Fruit fly (Drosophila melanogaster) whole organism, embryonic: ENCODE data around the gene lin-52.

Source experiments
- ATbp ChIP-seq: fragments of 200-800 bp; sonication (Bioruptor generic); optimal IDR thresholded peaks from 2 replicates; lab custom pipeline; 2017; ENCODE audit warnings: missing biosample characterization, mild to moderate bottlenecking, missing genetic modification characterization, missing genetic modification reagents
- Atf-2 ChIP-seq: fragments of 200-800 bp; sonication (Bioruptor generic); optimal IDR thresholded peaks from 2 replicates; lab custom pipeline; 2016; ENCODE audit warnings: missing biosample characterization, missing genetic modification characterization
- CG10543 ChIP-seq: fragments of 200-800 bp; sonication (Bioruptor generic); optimal IDR thresholded peaks from 3 replicates; lab custom pipeline; 2017; ENCODE audit warnings: missing biosample characterization, mild to moderate bottlenecking, missing genetic modification characterization, moderate library complexity
- CG11560 ChIP-seq: fragments of 200-800 bp; sonication (Bioruptor generic); IDR thresholded peaks from 3 replicates; pipeline ENCODE4 v1.3.6; 2022; ENCODE audit warnings: missing biosample characterization, missing genetic modification characterization
- CG12155 ChIP-seq: fragments of 200-800 bp; sonication (Bioruptor generic); optimal IDR thresholded peaks from 3 replicates; lab custom pipeline; 2016; ENCODE audit warnings: missing biosample characterization, missing genetic modification characterization
- CG12659 ChIP-seq: fragments of 200-800 bp; sonication (Bioruptor generic); optimal IDR thresholded peaks from 3 replicates; lab custom pipeline; 2017; ENCODE audit warnings: mild to moderate bottlenecking, missing biosample characterization, missing genetic modification reagents, missing genetic modification characterization
- CG13287 ChIP-seq: fragments of 200-800 bp; sonication (Bioruptor generic); IDR thresholded peaks from 2 replicates; pipeline ENCODE4 v1.3.6; 2022; ENCODE audit warnings: missing biosample characterization, missing genetic modification characterization; ENCODE audit not compliant: partially characterized antibody
- CG15073 ChIP-seq: fragments of 200-800 bp; sonication (Bioruptor generic); optimal IDR thresholded peaks from 2 replicates; lab custom pipeline; 2016; ENCODE audit warnings: missing biosample characterization, missing genetic modification characterization
- CG15479 ChIP-seq: fragments of 200-800 bp; sonication (Bioruptor generic); optimal IDR thresholded peaks from 3 replicates; lab custom pipeline; 2019; ENCODE audit warnings: missing biosample characterization, mild to moderate bottlenecking, missing genetic modification characterization, moderate library complexity
- CG18262 ChIP-seq: fragments of 200-800 bp; optimal IDR thresholded peaks from 3 replicates; lab custom pipeline; 2019; ENCODE audit warnings: missing biosample characterization, mild to moderate bottlenecking, missing genetic modification characterization, moderate library complexity
- CG2199 ChIP-seq: fragments of 200-800 bp; sonication (Bioruptor generic); IDR thresholded peaks from 3 replicates; pipeline ENCODE4 v1.3.6; 2022; ENCODE audit warnings: missing biosample characterization, missing genetic modification characterization
- CG2875 ChIP-seq: fragments of 200-800 bp; sonication (Bioruptor generic); optimal IDR thresholded peaks from 2 replicates; lab custom pipeline; 2017; ENCODE audit warnings: missing biosample characterization, mild to moderate bottlenecking, missing genetic modification characterization, missing genetic modification reagents
- CG30020 ChIP-seq: fragments of 200-800 bp; optimal IDR thresholded peaks from 2 replicates; lab custom pipeline; 2019; ENCODE audit warnings: missing biosample characterization, mild to moderate bottlenecking, missing genetic modification characterization, moderate library complexity
- CG30403 ChIP-seq: fragments of 200-800 bp; sonication (Bioruptor generic); optimal IDR thresholded peaks from 3 replicates; lab custom pipeline; 2016; ENCODE audit warnings: missing biosample characterization, missing genetic modification characterization
- CG31224 ChIP-seq: fragments of 200-800 bp; sonication (Bioruptor generic); IDR thresholded peaks from 2 replicates; pipeline ENCODE4 v1.3.6; 2022; ENCODE audit warnings: missing biosample characterization, missing genetic modification characterization
- CG3163 ChIP-seq: fragments of 200-800 bp; sonication (Bioruptor generic); optimal IDR thresholded peaks from 3 replicates; lab custom pipeline; 2016; ENCODE audit warnings: missing biosample characterization, missing genetic modification characterization
- CG42726 ChIP-seq: fragments of 200-800 bp; sonication (Bioruptor generic); IDR thresholded peaks from 2 replicates; pipeline ENCODE4 v1.3.6; 2022; ENCODE audit warnings: missing biosample characterization, missing genetic modification characterization; ENCODE audit not compliant: partially characterized antibody
- CG4707 ChIP-seq: fragments of 200-800 bp; sonication (Bioruptor generic); optimal IDR thresholded peaks from 2 replicates; lab custom pipeline; 2018; ENCODE audit warnings: missing biosample characterization, mild to moderate bottlenecking, missing genetic modification characterization, moderate library complexity
- CG6254 ChIP-seq: fragments of 200-800 bp; sonication (Bioruptor generic); optimal IDR thresholded peaks from 3 replicates; lab custom pipeline; 2017; ENCODE audit warnings: mild to moderate bottlenecking, missing biosample characterization, missing genetic modification reagents, missing genetic modification characterization
- CG8359 ChIP-seq: fragments of 200-800 bp; sonication (Bioruptor generic); optimal IDR thresholded peaks from 2 replicates; lab custom pipeline; 2017; ENCODE audit warnings: missing biosample characterization, mild to moderate bottlenecking, missing genetic modification characterization, borderline replicate concordance
- CG8944 ChIP-seq: fragments of 200-800 bp; sonication (Bioruptor generic); optimal IDR thresholded peaks from 3 replicates; lab custom pipeline; 2016; ENCODE audit warnings: missing biosample characterization, missing genetic modification characterization
- CG9817 ChIP-seq: fragments of 200-800 bp; sonication (Bioruptor generic); optimal IDR thresholded peaks from 2 replicates; lab custom pipeline; 2018; ENCODE audit warnings: missing biosample characterization, mild to moderate bottlenecking, missing genetic modification characterization, moderate library complexity
- CrebB ChIP-seq: fragments of 200-800 bp; sonication (Bioruptor generic); optimal IDR thresholded peaks from 3 replicates; lab custom pipeline; 2018; ENCODE audit warnings: missing biosample characterization, mild to moderate bottlenecking, missing genetic modification characterization
- Doc3 ChIP-seq: fragments of 200-800 bp; sonication (Bioruptor generic); IDR thresholded peaks from 3 replicates; pipeline ENCODE4 v1.3.6; 2022; ENCODE audit warnings: missing biosample characterization, missing genetic modification characterization; ENCODE audit not compliant: partially characterized antibody
- Hr78 ChIP-seq, 2 experiments: fragments of 200-800 bp in 1 of 2; fragments of >200 bp in 1 of 2; sonication (Bioruptor generic) in 1 of 2; optimal IDR thresholded peaks; 2 replicates each; lab custom pipeline; 2017 to 2019; ENCODE audit warnings: missing biosample characterization in 2 of 2, missing genetic modification characterization in 2 of 2, mild to moderate bottlenecking in 1 of 2, moderate library complexity in 1 of 2
- MESR4 ChIP-seq: fragments of 200-800 bp; sonication (Bioruptor generic); optimal IDR thresholded peaks from 2 replicates; lab custom pipeline; 2018; ENCODE audit warnings: missing biosample characterization, mild to moderate bottlenecking, missing genetic modification characterization, moderate library complexity
- Myb ChIP-seq: fragments of 200-800 bp; sonication (Bioruptor generic); optimal IDR thresholded peaks from 2 replicates; lab custom pipeline; 2016; ENCODE audit warnings: missing biosample characterization, missing genetic modification characterization
- Neu2 ChIP-seq: fragments of 200-800 bp; sonication (Bioruptor generic); optimal IDR thresholded peaks from 3 replicates; lab custom pipeline; 2016; ENCODE audit warnings: missing biosample characterization, missing genetic modification characterization, borderline replicate concordance
- Nf-YB ChIP-seq: fragments of 200-800 bp; sonication (Bioruptor generic); optimal IDR thresholded peaks from 3 replicates; lab custom pipeline; 2019; ENCODE audit warnings: missing biosample characterization, mild to moderate bottlenecking, missing genetic modification characterization, moderate library complexity
- Ravus ChIP-seq: fragments of 200-800 bp; sonication (Bioruptor generic); IDR thresholded peaks from 2 replicates; pipeline ENCODE4 v1.3.6; 2022; ENCODE audit warnings: missing biosample characterization, missing genetic modification characterization
- Tbp ChIP-seq: fragments of >200 bp; optimal IDR thresholded peaks from 2 replicates; lab custom pipeline; 2018; ENCODE audit warnings: missing biosample characterization, missing genetic modification characterization
- crp ChIP-seq, 2 experiments: fragments of 200-800 bp; sonication (Bioruptor generic); optimal IDR thresholded peaks; 2 replicates in 1 of 2; 3 replicates in 1 of 2; lab custom pipeline; 2017; ENCODE audit warnings: missing biosample characterization in 2 of 2, missing genetic modification characterization in 2 of 2, mild to moderate bottlenecking in 1 of 2, moderate library complexity in 1 of 2
- dati ChIP-seq: fragments of 200-800 bp; sonication (Bioruptor generic); IDR thresholded peaks from 2 replicates; pipeline ENCODE4 v1.3.6; 2022; ENCODE audit warnings: missing biosample characterization, missing genetic modification characterization
- dm ChIP-seq: fragments of 200-800 bp; sonication (Bioruptor generic); optimal IDR thresholded peaks from 3 replicates; lab custom pipeline; 2016; ENCODE audit warnings: missing biosample characterization, missing genetic modification characterization
- gro ChIP-seq: fragments of 200-800 bp; sonication (Bioruptor generic); optimal IDR thresholded peaks from 2 replicates; lab custom pipeline; 2016; ENCODE audit warnings: missing biosample characterization, missing genetic modification characterization
- h ChIP-seq: fragments of >200 bp; optimal IDR thresholded peaks from 2 replicates; lab custom pipeline; 2017
- hth ChIP-seq: fragments of >200 bp; optimal IDR thresholded peaks from 2 replicates; lab custom pipeline; 2017; ENCODE audit warnings: inconsistent platforms
- klu ChIP-seq: fragments of 200-800 bp; sonication (Bioruptor generic); IDR thresholded peaks from 2 replicates; pipeline ENCODE4 v1.3.6; 2022; ENCODE audit warnings: missing biosample characterization, missing genetic modification characterization
- maf-S ChIP-seq: fragments of 200-800 bp; sonication (Bioruptor generic); optimal IDR thresholded peaks from 2 replicates; lab custom pipeline; 2016; ENCODE audit warnings: missing biosample characterization, missing genetic modification characterization
- mam ChIP-seq: fragments of 200-800 bp; sonication (Bioruptor generic); optimal IDR thresholded peaks from 3 replicates; lab custom pipeline; 2016; ENCODE audit warnings: missing biosample characterization, missing genetic modification characterization
- org-1 ChIP-seq: fragments of 200-800 bp; sonication (Bioruptor generic); optimal IDR thresholded peaks from 2 replicates; lab custom pipeline; 2017; ENCODE audit warnings: missing biosample characterization, missing genetic modification characterization
- pb ChIP-seq: fragments of 200-800 bp; sonication (Bioruptor generic); optimal IDR thresholded peaks from 3 replicates; lab custom pipeline; 2016; ENCODE audit warnings: missing biosample characterization, missing genetic modification characterization
- seq ChIP-seq: fragments of 200-800 bp; sonication (Bioruptor generic); IDR thresholded peaks from 2 replicates; pipeline ENCODE4 v1.3.6; 2022; ENCODE audit warnings: missing biosample characterization, missing genetic modification characterization
- tap ChIP-seq: fragments of 200-800 bp; optimal IDR thresholded peaks from 3 replicates; lab custom pipeline; 2019; ENCODE audit warnings: missing biosample characterization, mild to moderate bottlenecking, missing genetic modification characterization, moderate library complexity
- tio ChIP-seq: fragments of 200-800 bp; sonication (Bioruptor generic); optimal IDR thresholded peaks from 2 replicates; lab custom pipeline; 2017; ENCODE audit warnings: missing biosample characterization, missing genetic modification characterization, inconsistent platforms
- zf30C ChIP-seq: fragments of 200-800 bp; sonication (Bioruptor generic); optimal IDR thresholded peaks from 3 replicates; lab custom pipeline; 2018; ENCODE audit warnings: missing biosample characterization, mild to moderate bottlenecking, missing genetic modification characterization
- zfh1 ChIP-seq: fragments of 200-800 bp; sonication (Bioruptor generic); IDR thresholded peaks from 3 replicates; pipeline ENCODE4 v1.3.6; 2022; ENCODE audit warnings: missing biosample characterization, missing genetic modification characterization
- zfh2 ChIP-seq: fragments of 200-800 bp; sonication (Bioruptor generic); optimal IDR thresholded peaks from 2 replicates; lab custom pipeline; 2016; ENCODE audit warnings: missing biosample characterization, missing genetic modification characterization

Gene lin-52

dm6 chrX:5754837-5755828, at the start of gene lin-52, which contains the start of gene CG15771 (continued):
- TF ChIP-seq CG4707: peak; percentile 86
- TF ChIP-seq dm: peak; percentile 85
- TF ChIP-seq CG10543 (GFP tag; lab: Kevin White, UChicago): peak; percentile 99
- peak; percentile 25 for TF ChIP-seq CG3163 (GFP tag; lab: Kevin White, UChicago)
- TF ChIP-seq Myb (GFP tag; lab: Kevin White, UChicago): peak; percentile 64
- peak; percentile 86 for TF ChIP-seq CG8359 (GFP tag; lab: Kevin White, UChicago)
- peak; percentile 31 for TF ChIP-seq MESR4
- TF ChIP-seq CrebB: peak; percentile 88
- TF ChIP-seq CG8944: peak; percentile 40
- peak; percentile 96 for TF ChIP-seq seq (GFP tag; lab: Robert Waterston, UW)
- peak; percentile 80 for TF ChIP-seq CG15073
- peak; percentile 95 for TF ChIP-seq ATbp (GFP tag; lab: Kevin White, UChicago)
- TF ChIP-seq Tbp (GFP tag; lab: Kevin White, UChicago): no peak
- TF ChIP-seq dati (GFP tag; lab: Robert Waterston, UW): peak; percentile 78
- TF ChIP-seq Nf-YB (GFP tag; lab: Kevin White, UChicago): peak; percentile 83
- TF ChIP-seq zf30C (GFP tag; lab: Kevin White, UChicago): no peak
- peak; percentile 37 for TF ChIP-seq CG15479 (GFP tag; lab: Kevin White, UChicago)
- peak in 1 of 2 experiments; percentile 85 for TF ChIP-seq Hr78 (GFP tag; optimal IDR thresholded peaks at IDR 0.05; lab: Kevin White, UChicago)
- no peak for TF ChIP-seq hth
- TF ChIP-seq CG42726 (GFP tag; lab: Robert Waterston, UW): 0 out of 2 replicates have a peak, but pooled peaks have one; percentile 37
- peak; percentile 97 for TF ChIP-seq CG12659 (GFP tag; lab: Kevin White, UChicago)
- peak; percentile 98 for TF ChIP-seq klu (GFP tag; lab: Robert Waterston, UW)
- peak; percentile 63 for TF ChIP-seq gro (GFP tag; lab: Kevin White, UChicago)
- peak; percentile 92 for TF ChIP-seq tap (tag; lab: Kevin White, UChicago)
- no peak for TF ChIP-seq Neu2 (GFP tag; lab: Kevin White, UChicago)
- peak; percentile 57 for TF ChIP-seq Atf-2 (GFP tag; lab: Kevin White, UChicago)
- peak; percentile 94 for TF ChIP-seq org-1
- peak; percentile 93 for TF ChIP-seq CG2199 (GFP tag; lab: Robert Waterston, UW)
- TF ChIP-seq tio: peak; percentile 93
- peak; percentile 94 for TF ChIP-seq zfh1 (GFP tag; lab: Robert Waterston, UW)
- peak; percentile 90 for TF ChIP-seq CG31224 (GFP tag; lab: Robert Waterston, UW)
- peak; percentile 83 for TF ChIP-seq CG12155
- TF ChIP-seq CG30020 (tag; lab: Kevin White, UChicago): peak; percentile 78
- TF ChIP-seq crp (GFP tag; optimal IDR thresholded peaks at IDR 0.05; lab: Kevin White, UChicago): peak in 1 of 2 experiments; percentile 61
- peak; percentile 65; the same call in 2 of the 3 replicates for TF ChIP-seq Doc3
- peak; percentile 94 for TF ChIP-seq CG18262
- peak; percentile 88 for TF ChIP-seq CG6254
- TF ChIP-seq h (lab: Kevin White, UChicago): no peak
- peak; percentile 41 for TF ChIP-seq maf-S (GFP tag; lab: Kevin White, UChicago)
- peak; percentile 95 for TF ChIP-seq CG9817
- peak; percentile 95 for TF ChIP-seq CG11560
- TF ChIP-seq pb (GFP tag; lab: Kevin White, UChicago): no peak
- TF ChIP-seq Ravus (GFP tag; lab: Robert Waterston, UW): peak; percentile 62
- TF ChIP-seq CG2875 (GFP tag; lab: Kevin White, UChicago): peak; percentile 91
- peak; percentile 67 for TF ChIP-seq CG13287 (GFP tag; lab: Robert Waterston, UW)
- peak; percentile 72 for TF ChIP-seq mam (GFP tag; lab: Kevin White, UChicago)
- TF ChIP-seq zfh2 (GFP tag; lab: Kevin White, UChicago): peak; percentile 44
- peak; percentile 94 for TF ChIP-seq CG30403
